Worm (Caenorhabditis elegans): Measurements from ENCODE around the gene ifd-2.

Gene ifd-2

DNA sequence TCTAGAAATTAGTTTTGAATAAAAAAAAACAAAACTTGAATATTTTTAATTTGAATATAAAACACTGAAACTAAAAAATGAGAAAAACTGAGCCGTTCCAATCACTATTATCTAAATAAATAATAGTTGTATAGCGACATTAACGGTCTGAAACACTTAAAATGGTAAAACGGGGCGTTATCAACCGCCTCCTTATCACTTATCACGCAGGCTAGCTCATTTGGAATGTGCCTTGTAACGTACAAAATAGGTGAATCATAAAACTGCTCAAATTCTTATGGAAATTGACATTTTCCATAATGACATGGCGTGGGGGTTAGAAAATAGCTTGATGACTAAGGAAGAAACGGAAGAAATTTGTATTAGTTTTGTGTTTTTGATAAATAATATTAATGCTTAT lies at the start of gene ifd-2:
Gene ifd-2 (minus strand): TSS at position 1 of the 400 bp plus-strand sequence.
- TF ChIP-seq elt-2 (tag; optimal IDR thresholded peaks at IDR 0.05) (peak; percentile 78), ceh-31 (tag; optimal IDR thresholded peaks at IDR 0.05) (no peak), ceh-45 (GFP tag; IDR thresholded peaks at IDR 0.05) (no peak)

DNA sequence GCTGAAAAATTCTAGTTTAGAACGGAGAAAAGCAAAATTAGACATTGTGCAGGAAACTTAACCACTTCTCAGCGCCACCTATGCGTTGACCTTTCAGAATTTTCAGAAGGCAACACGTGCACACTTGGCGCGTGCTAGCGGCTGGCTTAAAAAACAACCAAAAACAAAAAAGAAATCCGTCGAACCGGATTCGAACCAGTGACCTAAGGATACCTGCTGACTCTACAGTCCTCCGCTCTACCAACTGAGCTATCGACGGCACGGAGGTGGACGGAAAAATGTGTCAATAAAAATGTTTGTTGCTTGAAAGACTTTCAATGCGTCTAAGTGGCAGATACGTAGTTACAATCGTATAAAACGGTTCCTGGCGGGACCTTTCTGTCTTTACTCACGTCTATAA lies 49.5 kb upstream of the ifd-2 start:
- no peak for TF ChIP-seq ceh-30 (tag; optimal IDR thresholded peaks at IDR 0.05)
- no peak for TF ChIP-seq fkh-10 (GFP tag; optimal IDR thresholded peaks at IDR 0.05)
- no peak for TF ChIP-seq syd-9 (tag; optimal IDR thresholded peaks at IDR 0.05)
- TF ChIP-seq K09A11.1 (tag; optimal IDR thresholded peaks at IDR 0.05; ENCODE audit: insufficient read depth) = no peak
- TF ChIP-seq fkh-6 (tag; optimal IDR thresholded peaks at IDR 0.05) = no peak
- no peak for TF ChIP-seq ets-4 (tag; optimal IDR thresholded peaks at IDR 0.05)
- TF ChIP-seq Y22D7AL.16 (tag; optimal IDR thresholded peaks at IDR 0.05) = no peak
- TF ChIP-seq eyg-1 (tag; optimal IDR thresholded peaks at IDR 0.05) = no peak
- TF ChIP-seq odd-2 (tag; optimal IDR thresholded peaks at IDR 0.05) = no peak
- TF ChIP-seq C08G9.2 (tag; optimal IDR thresholded peaks at IDR 0.05) = no peak

DNA sequence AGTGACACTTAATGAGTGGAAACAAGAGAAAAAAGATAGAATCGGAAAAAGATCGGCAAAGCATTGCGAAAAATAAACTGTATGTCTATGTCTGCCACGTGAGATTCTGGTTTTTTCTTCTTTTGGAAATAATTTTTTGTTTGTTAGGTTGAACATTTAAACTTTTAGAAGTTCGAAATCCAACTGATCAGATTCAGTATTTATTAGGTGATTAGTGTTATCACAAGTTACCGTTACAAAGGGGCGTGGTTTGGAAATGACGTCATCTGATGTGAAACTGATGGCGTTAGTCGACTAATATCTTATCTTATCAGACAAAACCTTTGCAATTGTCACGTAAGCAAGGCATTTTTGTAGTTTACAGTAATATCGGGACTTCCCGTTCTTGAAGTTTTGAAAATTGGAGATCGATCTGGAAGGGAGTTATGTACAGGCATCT lies 48.6 kb upstream of the ifd-2 start:
- TF ChIP-seq elt-2 (tag; optimal IDR thresholded peaks at IDR 0.05) (peak; percentile 77), nfya-1 (tag; optimal IDR thresholded peaks at IDR 0.05) (no peak), ref-2 (tag; optimal IDR thresholded peaks at IDR 0.05) (no peak), sox-2 (GFP tag; IDR thresholded peaks at IDR 0.05) (no peak), pat-9 (tag; optimal IDR thresholded peaks at IDR 0.05) (no peak), pha-2 (tag; optimal IDR thresholded peaks at IDR 0.05) (no peak), C38D4.7 (GFP tag; optimal IDR thresholded peaks at IDR 0.05) (no peak), K09A11.1 (tag; optimal IDR thresholded peaks at IDR 0.05; ENCODE audit: insufficient read depth) (no peak)

DNA sequence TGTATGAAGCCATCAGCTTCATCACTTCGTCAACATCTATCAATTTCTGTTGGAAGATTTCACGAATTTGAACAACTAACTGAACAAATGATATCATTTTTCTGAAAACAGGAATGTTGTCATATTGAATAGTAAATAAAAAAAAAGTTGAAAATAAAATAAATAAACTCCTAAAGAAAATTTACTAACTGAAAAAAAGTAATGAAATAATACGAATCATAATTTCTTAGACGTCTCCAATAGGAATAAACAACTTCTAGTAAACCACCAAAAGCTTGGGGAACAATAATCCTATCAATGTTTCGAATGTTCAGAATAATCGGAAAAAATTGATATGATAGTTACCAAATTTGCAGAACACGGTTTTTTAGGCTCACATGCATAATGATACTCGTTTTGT lies 47.7 kb upstream of the ifd-2 start, which contains the start of gene cdo-1:
Gene cdo-1 (minus strand): TSS at position 101 of the 400 bp plus-strand sequence.
- TF ChIP-seq ref-2 (tag; optimal IDR thresholded peaks at IDR 0.05) (no peak), ceh-30 (tag; optimal IDR thresholded peaks at IDR 0.05) (no peak), K02D7.2 (tag; optimal IDR thresholded peaks at IDR 0.05) (no peak), ceh-19 (GFP tag; optimal IDR thresholded peaks at IDR 0.05) (no peak), pha-4 (tag; optimal IDR thresholded peaks at IDR 0.05) (no peak), elt-2 (tag; optimal IDR thresholded peaks at IDR 0.05) (no peak), ceh-45 (GFP tag; IDR thresholded peaks at IDR 0.05) (no peak), tbx-7 (tag; optimal IDR thresholded peaks at IDR 0.05) (no peak), unc-86 (tag; optimal IDR thresholded peaks at IDR 0.05) (no peak), nfya-1 (tag; optimal IDR thresholded peaks at IDR 0.05) (no peak), nhr-232 (tag; optimal IDR thresholded peaks at IDR 0.05) (no peak), che-1 (tag; optimal IDR thresholded peaks at IDR 0.05) (no peak)

DNA sequence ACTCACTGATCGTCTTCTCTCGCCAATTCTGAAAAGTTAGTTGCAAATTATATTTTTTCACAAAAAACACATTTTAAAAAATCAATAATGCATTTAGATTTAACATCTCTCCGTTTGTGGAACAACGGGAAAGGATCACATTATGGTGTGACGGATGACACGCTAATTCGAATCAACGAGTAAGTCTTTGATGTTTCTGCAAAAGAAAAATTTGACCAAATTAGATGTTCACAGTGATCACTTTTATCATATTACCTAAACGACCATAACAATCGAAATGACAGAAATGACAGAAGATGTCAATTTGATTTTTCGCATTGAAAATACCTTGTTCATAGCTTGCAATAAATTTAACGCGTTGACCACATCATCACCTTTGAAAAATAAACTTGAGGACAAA lies 45.6 kb upstream of the ifd-2 start:
- TF ChIP-seq unc-86 (tag; optimal IDR thresholded peaks at IDR 0.05) (no peak), ttx-3 (tag; optimal IDR thresholded peaks at IDR 0.05) (no peak), pqm-1 (tag; optimal IDR thresholded peaks at IDR 0.05) (no peak), zip-5 (tag; optimal IDR thresholded peaks at IDR 0.05) (no peak), odd-2 (tag; optimal IDR thresholded peaks at IDR 0.05) (no peak), hlh-30 (tag; optimal IDR thresholded peaks at IDR 0.05; ENCODE audit: insufficient read depth) (no peak), ceh-34 (tag; optimal IDR thresholded peaks at IDR 0.05) (no peak), Y22D7AL.16 (tag; optimal IDR thresholded peaks at IDR 0.05) (no peak)

DNA sequence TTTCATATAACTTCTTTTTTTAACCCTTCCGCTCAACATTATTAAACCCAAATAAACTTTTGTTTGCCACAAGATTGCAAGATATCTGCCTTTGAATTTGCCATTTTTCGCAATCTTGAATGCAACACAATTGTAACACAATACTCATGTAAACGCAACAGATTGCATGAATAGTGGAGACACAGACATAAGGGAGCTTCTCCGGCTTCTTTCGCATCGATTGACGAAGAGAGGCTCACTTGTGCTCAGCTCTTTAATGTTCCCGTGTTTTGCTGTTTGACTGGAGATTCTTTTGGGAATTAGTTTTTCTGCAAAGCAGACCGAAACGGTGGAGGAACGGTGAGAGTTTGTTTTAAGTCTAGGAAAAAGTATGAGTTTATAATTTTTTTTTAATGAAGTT lies 43.7 kb upstream of the ifd-2 start, which contains the start of gene F56F10.2:
Gene F56F10.2 (plus strand): TSS at position 215 of the 400 bp plus-strand sequence.
- TF ChIP-seq ceh-9 (tag; optimal IDR thresholded peaks at IDR 0.05) = no peak
- TF ChIP-seq ceh-19 (GFP tag; optimal IDR thresholded peaks at IDR 0.05) = peak; percentile 21
- TF ChIP-seq ceh-34 (tag; optimal IDR thresholded peaks at IDR 0.05) = peak; percentile 85
- no peak for TF ChIP-seq pax-1 (tag; optimal IDR thresholded peaks at IDR 0.05)
- TF ChIP-seq pqm-1 (tag; optimal IDR thresholded peaks at IDR 0.05) = no peak
- TF ChIP-seq nfya-1 (tag; optimal IDR thresholded peaks at IDR 0.05) = no peak
- no peak for TF ChIP-seq pag-3 (tag; optimal IDR thresholded peaks at IDR 0.05; ENCODE audit: borderline replicate concordance)
- no peak for TF ChIP-seq ceh-24 (tag; optimal IDR thresholded peaks at IDR 0.05)
- TF ChIP-seq hlh-15 (tag; optimal IDR thresholded peaks at IDR 0.05) = no peak
- TF ChIP-seq ceh-48 (tag; optimal IDR thresholded peaks at IDR 0.05) = peak; percentile 58
- TF ChIP-seq unc-42 (tag; optimal IDR thresholded peaks at IDR 0.05) = peak; percentile 58
- no peak for TF ChIP-seq F13H6.1 (tag; optimal IDR thresholded peaks at IDR 0.05)
- TF ChIP-seq ceh-31 (tag; optimal IDR thresholded peaks at IDR 0.05) = peak; percentile 11
